Worm (Caenorhabditis elegans): ENCODE measurements around the gene Y50D4A.5.

The Y50D4A.5 gene

ce11 chrV:1242432-1242831 is 35.3 kb downstream of the Y50D4A.5 start:
- TF ChIP-seq aha-1 (tag) = peak; percentile 66
- no peak for TF ChIP-seq lin-38 (GFP tag; IDR thresholded peaks at IDR 0.05)

- TF ChIP-seq dmd-6 (GFP tag; IDR thresholded peaks at IDR 0.05) = no peak
- TF ChIP-seq rbr-2 (tag; optimal IDR thresholded peaks at IDR 0.05) = no peak
- peak; percentile 13 for TF ChIP-seq nhr-11 (tag; optimal IDR thresholded peaks at IDR 0.05)
- no peak for TF ChIP-seq lin-1 (GFP tag; IDR thresholded peaks at IDR 0.05)
- peak in 1 of 2 experiments; percentile 24 for TF ChIP-seq daf-16 (GFP tag; optimal IDR thresholded peaks at IDR 0.05)
- no peak for TF ChIP-seq daf-16 (tag; optimal IDR thresholded peaks at IDR 0.05)
- no peak for TF ChIP-seq D1046.2 (GFP tag; IDR thresholded peaks at IDR 0.05)
- TF ChIP-seq nhr-48 (tag; optimal IDR thresholded peaks at IDR 0.05) = no peak
- no peak for TF ChIP-seq T20F7.1 (GFP tag; optimal IDR thresholded peaks at IDR 0.05)
- no peak for TF ChIP-seq dmd-8 (GFP tag; IDR thresholded peaks at IDR 0.05)
- TF ChIP-seq spr-3 (GFP tag; optimal IDR thresholded peaks at IDR 0.05) = no peak
Measured at ce11 chrV:1243011-1243410, 35.9 kb downstream of the Y50D4A.5 start.

ce11 chrV:1244021-1244708 is 37.1 kb downstream of the Y50D4A.5 start:
- TF ChIP-seq fkh-10 (GFP tag; optimal IDR thresholded peaks at IDR 0.05) = no peak
- TF ChIP-seq unc-62 (GFP tag; optimal IDR thresholded peaks at IDR 0.05 in 1 of 2) = peak in 1 of 2 experiments; percentile 53
- TF ChIP-seq unc-62 (tag; optimal IDR thresholded peaks at IDR 0.05) = no peak

ce11 chrV:1252794-1253193 is 45.7 kb downstream of the Y50D4A.5 start:
- no peak for TF ChIP-seq daf-8 (GFP tag; IDR thresholded peaks at IDR 0.05)
- TF ChIP-seq aha-1 (tag) = peak; percentile 1

Measured in whole organism, L4 larva.